Fruit fly (Drosophila melanogaster): Measurements from ENCODE around the gene CG9231.

DNA sequence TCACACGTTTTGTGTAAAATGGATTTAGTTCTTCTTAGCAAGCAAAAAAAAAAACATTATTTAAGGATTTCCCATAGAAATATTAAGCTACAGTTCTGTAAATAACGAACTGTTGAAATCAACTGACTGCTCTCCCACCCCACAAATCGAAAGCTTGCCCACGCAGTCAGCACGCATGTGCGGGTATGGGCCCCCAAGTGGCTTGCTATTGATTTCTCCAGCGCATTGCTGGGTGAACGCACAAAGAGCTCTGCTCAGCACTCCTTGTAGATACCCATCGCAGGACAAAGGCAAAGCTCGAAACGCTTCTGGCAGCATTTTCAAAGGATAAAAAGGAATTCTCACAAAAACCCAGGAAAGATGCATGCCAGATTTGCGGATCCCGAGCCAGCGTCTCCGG lies 15.6 kb upstream of the CG9231 start, which contains the start of gene CG9368:
- TF ChIP-seq CG32264 (GFP tag; optimal IDR thresholded peaks at IDR 0.05) = no peak
- no peak for TF ChIP-seq sv (GFP tag; optimal IDR thresholded peaks at IDR 0.05)
- no peak for TF ChIP-seq tai (GFP tag; optimal IDR thresholded peaks at IDR 0.05)
- no peak for TF ChIP-seq fru (GFP tag; optimal IDR thresholded peaks at IDR 0.05)

All from whole organism, wandering third instar larva.